5 fruit fly cellular contexts compared by ENCODE assay signal in the genomic region with DNA sequence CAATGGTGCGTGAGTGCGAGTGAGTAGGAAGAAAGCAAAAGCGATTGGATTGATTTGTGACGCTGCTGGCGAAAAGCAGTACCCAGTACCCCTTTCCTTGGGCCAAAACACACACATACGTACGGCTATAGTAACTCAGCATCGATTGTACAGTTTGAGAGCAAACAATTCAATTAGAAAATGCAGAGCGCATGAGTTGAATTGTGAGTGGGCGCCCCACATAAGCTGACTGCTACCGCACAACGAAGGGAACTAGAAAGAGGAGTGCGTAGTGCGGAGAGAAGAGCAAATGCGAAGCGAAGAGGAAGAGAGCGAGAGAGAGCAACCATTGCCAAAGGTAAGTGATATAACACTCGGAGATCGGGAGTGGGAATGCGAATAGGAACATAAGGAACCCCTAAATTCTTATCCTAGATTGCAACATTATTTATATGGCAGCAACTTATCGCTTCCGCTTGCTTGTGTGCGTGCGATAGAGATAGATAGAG.
TF ChIP-seq lines count a peak whose summit lies in the region.

No protein-coding gene starts in this region.

- TF ChIP-seq CTCF in whole organism, embryonic (GFP tag; optimal IDR thresholded peaks at IDR 0.05; lab: Kevin White, UChicago), result no peak

TF ChIP-seq in whole organism, adult, 20 proteins besides CTCF, POLR2A, EP300 and RAD21 (continues in another document):
- peak; percentile 53 for TF ChIP-seq Crg-1 (GFP tag; optimal IDR thresholded peaks at IDR 0.05; lab: Kevin White, UChicago)
- peak; percentile 17 for TF ChIP-seq Hr96 (GFP tag; optimal IDR thresholded peaks at IDR 0.05; lab: Kevin White, UChicago)
- TF ChIP-seq tj (GFP tag; optimal IDR thresholded peaks at IDR 0.05; lab: Kevin White, UChicago), result peak; percentile 19
- no peak for TF ChIP-seq Clk (GFP tag; optimal IDR thresholded peaks at IDR 0.05; lab: Kevin White, UChicago)
- TF ChIP-seq ovo (GFP tag; optimal IDR thresholded peaks at IDR 0.05; lab: Kevin White, UChicago), result no peak
- peak; percentile 12 for TF ChIP-seq CG7101 (tag; optimal IDR thresholded peaks at IDR 0.05; lab: Kevin White, UChicago)
- no peak for TF ChIP-seq CG1620 (GFP tag; optimal IDR thresholded peaks at IDR 0.05; lab: Kevin White, UChicago)
- TF ChIP-seq cnc (optimal IDR thresholded peaks at IDR 0.05; lab: Kevin White, UChicago), result no peak
- TF ChIP-seq toe (GFP tag; optimal IDR thresholded peaks at IDR 0.05; lab: Kevin White, UChicago), result peak; percentile 15
- TF ChIP-seq kay (GFP tag; lab: Kevin White, UChicago; ENCODE audit: borderline replicate concordance), result no peak
- peak; percentile 98 for TF ChIP-seq cic (GFP tag; optimal IDR thresholded peaks at IDR 0.05; lab: Kevin White, UChicago)
- no peak for TF ChIP-seq CG7045 (GFP tag; optimal IDR thresholded peaks at IDR 0.05; lab: Kevin White, UChicago)
- TF ChIP-seq CG11617 (GFP tag; optimal IDR thresholded peaks at IDR 0.05; lab: Kevin White, UChicago), result peak; percentile 2
- TF ChIP-seq Mnt (GFP tag; optimal IDR thresholded peaks at IDR 0.05; lab: Kevin White, UChicago), result peak; percentile 69
- TF ChIP-seq CG33017 (tag; optimal IDR thresholded peaks at IDR 0.05; lab: Kevin White, UChicago), result no peak
- no peak for TF ChIP-seq CG14711 (tag; optimal IDR thresholded peaks at IDR 0.05; lab: Kevin White, UChicago)
- TF ChIP-seq CG12768 (GFP tag; optimal IDR thresholded peaks at IDR 0.05; lab: Kevin White, UChicago), result peak; percentile 21

TF ChIP-seq in whole organism, embryonic, 481 proteins besides CTCF, POLR2A, EP300 and RAD21 (continues in another document):
- peak; percentile 19 for TF ChIP-seq Kr (GFP tag; optimal IDR thresholded peaks at IDR 0.05; lab: Kevin White, UChicago)
- peak; percentile 82 for TF ChIP-seq kni (GFP tag; optimal IDR thresholded peaks at IDR 0.05; lab: Kevin White, UChicago)
- TF ChIP-seq CG13624 (GFP tag; optimal IDR thresholded peaks at IDR 0.05; lab: Kevin White, UChicago), result peak; percentile 51
- peak; percentile 2 for TF ChIP-seq CG8089 (GFP tag; optimal IDR thresholded peaks at IDR 0.05; lab: Kevin White, UChicago)
- peak; percentile 100 for TF ChIP-seq psq (GFP tag; optimal IDR thresholded peaks at IDR 0.05; lab: Kevin White, UChicago)
- no peak for TF ChIP-seq CG11085 (GFP tag; IDR thresholded peaks at IDR 0.05; lab: Robert Waterston, UW)
- peak; percentile 59 for TF ChIP-seq dm (GFP tag; optimal IDR thresholded peaks at IDR 0.05; lab: Kevin White, UChicago)
- peak; percentile 38 for TF ChIP-seq CG6854 (GFP tag; optimal IDR thresholded peaks at IDR 0.05; lab: Kevin White, UChicago)
- peak; percentile 68 for TF ChIP-seq CG8478 (optimal IDR thresholded peaks at IDR 0.05; lab: Kevin White, UChicago)
- no peak for TF ChIP-seq CG2889 (GFP tag; IDR thresholded peaks at IDR 0.05; lab: Robert Waterston, UW)
- no peak for TF ChIP-seq CG10274 (GFP tag; optimal IDR thresholded peaks at IDR 0.05; lab: Kevin White, UChicago)
- peak; percentile 71 for TF ChIP-seq exex (tag; optimal IDR thresholded peaks at IDR 0.05; lab: Kevin White, UChicago)
- TF ChIP-seq hbn (GFP tag; IDR thresholded peaks at IDR 0.05; lab: Robert Waterston, UW; ENCODE audit: partially characterized antibody), result no peak
- TF ChIP-seq Ets65A (GFP tag; lab: Kevin White, UChicago), result peak; percentile 45
- TF ChIP-seq CG5180 (GFP tag; optimal IDR thresholded peaks at IDR 0.05; lab: Kevin White, UChicago), result peak; percentile 6
- TF ChIP-seq cwo (GFP tag; optimal IDR thresholded peaks at IDR 0.05; lab: Kevin White, UChicago), result peak; percentile 20
- no peak for TF ChIP-seq ttk (GFP tag; IDR thresholded peaks at IDR 0.05; lab: Robert Waterston, UW)
- TF ChIP-seq da (GFP tag; optimal IDR thresholded peaks at IDR 0.05; lab: Kevin White, UChicago), result peak; percentile 56

TF ChIP-seq in whole organism, prepupa, 60 proteins besides CTCF, POLR2A, EP300 and RAD21 (continues in another document):
- TF ChIP-seq CG3919 (GFP tag; optimal IDR thresholded peaks at IDR 0.05; lab: Kevin White, UChicago), result peak; percentile 3
- no peak for TF ChIP-seq lz (GFP tag; optimal IDR thresholded peaks at IDR 0.05; lab: Kevin White, UChicago)
- TF ChIP-seq Eip75B (GFP tag; optimal IDR thresholded peaks at IDR 0.05; lab: Kevin White, UChicago), result peak; percentile 25
- TF ChIP-seq CG31627 (GFP tag; optimal IDR thresholded peaks at IDR 0.05; lab: Kevin White, UChicago), result no peak
- no peak for TF ChIP-seq salr (GFP tag; optimal IDR thresholded peaks at IDR 0.05; lab: Kevin White, UChicago)
- peak; percentile 42 for TF ChIP-seq CG9139 (GFP tag; optimal IDR thresholded peaks at IDR 0.05; lab: Kevin White, UChicago)
- TF ChIP-seq CG1621 (tag; optimal IDR thresholded peaks at IDR 0.05; lab: Kevin White, UChicago), result peak; percentile 6
- peak; percentile 24 for TF ChIP-seq Eip78C (GFP tag; lab: Kevin White, UChicago)
- no peak for TF ChIP-seq achi (GFP tag; optimal IDR thresholded peaks at IDR 0.05; lab: Kevin White, UChicago)
- TF ChIP-seq CG7368 (GFP tag; optimal IDR thresholded peaks at IDR 0.05; lab: Kevin White, UChicago), result no peak
- peak; percentile 72 for TF ChIP-seq fkh (GFP tag; optimal IDR thresholded peaks at IDR 0.05; lab: Kevin White, UChicago)
- TF ChIP-seq CG4318 (GFP tag; optimal IDR thresholded peaks at IDR 0.05; lab: Kevin White, UChicago), result no peak
- peak; percentile 32 for TF ChIP-seq Blimp-1 (GFP tag; optimal IDR thresholded peaks at IDR 0.05; lab: Kevin White, UChicago)
- peak; percentile 38 for TF ChIP-seq Sox14 (GFP tag; optimal IDR thresholded peaks at IDR 0.05; lab: Kevin White, UChicago)
- TF ChIP-seq svp (GFP tag; lab: Kevin White, UChicago), result peak; percentile 84
- TF ChIP-seq dsx (GFP tag; optimal IDR thresholded peaks at IDR 0.05; lab: Kevin White, UChicago; ENCODE audit: poor library complexity, severe bottlenecking), result peak; percentile 75
- TF ChIP-seq CG32006 (GFP tag; optimal IDR thresholded peaks at IDR 0.05; lab: Kevin White, UChicago), result no peak
- TF ChIP-seq CG6163 (GFP tag; IDR thresholded peaks at IDR 0.05; lab: Robert Waterston, UW), result no peak
- peak; percentile 16 for TF ChIP-seq Met (GFP tag; optimal IDR thresholded peaks at IDR 0.05; lab: Kevin White, UChicago)

TF ChIP-seq in whole organism, pupa, 21 proteins besides CTCF, POLR2A, EP300 and RAD21:
- no peak for TF ChIP-seq CG8159 (tag; optimal IDR thresholded peaks at IDR 0.05; lab: Kevin White, UChicago)
- peak; percentile 24 for TF ChIP-seq CG14655 (GFP tag; optimal IDR thresholded peaks at IDR 0.05; lab: Kevin White, UChicago)

TF ChIP-seq in whole organism, wandering third instar larva, 38 proteins besides CTCF, POLR2A, EP300 and RAD21 (continues in another document):
- no peak for TF ChIP-seq dmrt93B (GFP tag; optimal IDR thresholded peaks at IDR 0.05; lab: Kevin White, UChicago)
- TF ChIP-seq OdsH (GFP tag; optimal IDR thresholded peaks at IDR 0.05; lab: Kevin White, UChicago), result no peak
- no peak for TF ChIP-seq GATAd (GFP tag; optimal IDR thresholded peaks at IDR 0.05; lab: Kevin White, UChicago)
- no peak for TF ChIP-seq fru (GFP tag; optimal IDR thresholded peaks at IDR 0.05; lab: Kevin White, UChicago)
- no peak for TF ChIP-seq CrebA (GFP tag; optimal IDR thresholded peaks at IDR 0.05; lab: Kevin White, UChicago; ENCODE audit: borderline replicate concordance)
- no peak for TF ChIP-seq CG9705 (GFP tag; optimal IDR thresholded peaks at IDR 0.05; lab: Kevin White, UChicago)
- no peak for TF ChIP-seq tai (GFP tag; optimal IDR thresholded peaks at IDR 0.05; lab: Kevin White, UChicago)
- TF ChIP-seq dsf (GFP tag; optimal IDR thresholded peaks at IDR 0.05; lab: Kevin White, UChicago; ENCODE audit: borderline replicate concordance), result no peak
- no peak for TF ChIP-seq sage (GFP tag; optimal IDR thresholded peaks at IDR 0.05; lab: Kevin White, UChicago)
- TF ChIP-seq br (GFP tag; optimal IDR thresholded peaks at IDR 0.05; lab: Kevin White, UChicago), result no peak
- TF ChIP-seq usp (GFP tag; optimal IDR thresholded peaks at IDR 0.05; lab: Kevin White, UChicago), result no peak
- TF ChIP-seq CG32264 (GFP tag; optimal IDR thresholded peaks at IDR 0.05; lab: Kevin White, UChicago), result no peak
- no peak for TF ChIP-seq Hnf4 (GFP tag; optimal IDR thresholded peaks at IDR 0.05; lab: Kevin White, UChicago)
- TF ChIP-seq rgr (GFP tag; optimal IDR thresholded peaks at IDR 0.05; lab: Kevin White, UChicago), result no peak
- TF ChIP-seq Mio (GFP tag; optimal IDR thresholded peaks at IDR 0.05; lab: Kevin White, UChicago), result no peak
- no peak for TF ChIP-seq lola (GFP tag; optimal IDR thresholded peaks at IDR 0.05; lab: Kevin White, UChicago)
- TF ChIP-seq jim (GFP tag; optimal IDR thresholded peaks at IDR 0.05; lab: Kevin White, UChicago), result no peak
- no peak for TF ChIP-seq sv (GFP tag; optimal IDR thresholded peaks at IDR 0.05; lab: Kevin White, UChicago)
- TF ChIP-seq dl (GFP tag; optimal IDR thresholded peaks at IDR 0.05; lab: Kevin White, UChicago; ENCODE audit: insufficient read depth in 1 of 2, partially characterized antibody in 2 of 2), result peak; percentile 85 to 95
- TF ChIP-seq Hr78 (GFP tag; optimal IDR thresholded peaks at IDR 0.05; lab: Kevin White, UChicago), result no peak
- TF ChIP-seq ey (GFP tag; optimal IDR thresholded peaks at IDR 0.05; lab: Kevin White, UChicago), result no peak
- no peak for TF ChIP-seq foxo (GFP tag; optimal IDR thresholded peaks at IDR 0.05; lab: Kevin White, UChicago)
- no peak for TF ChIP-seq brk (GFP tag; optimal IDR thresholded peaks at IDR 0.05; lab: Kevin White, UChicago)
- peak; percentile 98 for TF ChIP-seq Dif (GFP tag; optimal IDR thresholded peaks at IDR 0.05; lab: Kevin White, UChicago; ENCODE audit: partially characterized antibody)
- TF ChIP-seq psq (GFP tag; optimal IDR thresholded peaks at IDR 0.05; lab: Kevin White, UChicago), result peak; percentile 99
- TF ChIP-seq N (GFP tag; optimal IDR thresholded peaks at IDR 0.05; lab: Kevin White, UChicago), result no peak
- TF ChIP-seq Jra (GFP tag; optimal IDR thresholded peaks at IDR 0.05; lab: Kevin White, UChicago), result no peak
- TF ChIP-seq HLH106 (tag; optimal IDR thresholded peaks at IDR 0.05; lab: Kevin White, UChicago), result no peak
- TF ChIP-seq Vsx2 (GFP tag; optimal IDR thresholded peaks at IDR 0.05; lab: Kevin White, UChicago; ENCODE audit: partially characterized antibody), result peak; percentile 92
- TF ChIP-seq Myc (optimal IDR thresholded peaks at IDR 0.05; lab: Kevin White, UChicago), result no peak
- TF ChIP-seq h (GFP tag; optimal IDR thresholded peaks at IDR 0.05; lab: Kevin White, UChicago), result no peak
- TF ChIP-seq woc (GFP tag; optimal IDR thresholded peaks at IDR 0.05; lab: Kevin White, UChicago), result no peak
- no peak for TF ChIP-seq Abd-B (GFP tag; optimal IDR thresholded peaks at IDR 0.05; lab: Kevin White, UChicago)
- TF ChIP-seq Dfd (GFP tag; optimal IDR thresholded peaks at IDR 0.05; lab: Kevin White, UChicago), result no peak
- no peak for TF ChIP-seq Rel (GFP tag; optimal IDR thresholded peaks at IDR 0.05; lab: Kevin White, UChicago)
- no peak for TF ChIP-seq Rel (tag; optimal IDR thresholded peaks at IDR 0.05; lab: Kevin White, UChicago)
- no peak for TF ChIP-seq Hr83 (GFP tag; optimal IDR thresholded peaks at IDR 0.05; lab: Kevin White, UChicago; ENCODE audit: poor library complexity, severe bottlenecking)
